Fruit fly (Drosophila melanogaster): ENCODE data around the gene CG7044.

Gene CG7044

dm6 chr3R:21065696-21066080 lies 35.8 kb downstream of the CG7044 start (continued):
- no peak for TF ChIP-seq CG12155 (GFP tag; optimal IDR thresholded peaks at IDR 0.05)
- no peak for TF ChIP-seq CG11695 (GFP tag; IDR thresholded peaks at IDR 0.05)
- TF ChIP-seq CG18619 (GFP tag; optimal IDR thresholded peaks at IDR 0.05) = peak; percentile 24
- no peak for TF ChIP-seq CG33213 (GFP tag; optimal IDR thresholded peaks at IDR 0.05)
- TF ChIP-seq Oaz (GFP tag; IDR thresholded peaks at IDR 0.05) = no peak
- peak; percentile 28; the same call in 1 of the 2 replicates for TF ChIP-seq CG14014 (GFP tag; IDR thresholded peaks at IDR 0.05)
- no peak for TF ChIP-seq Lim3 (GFP tag; IDR thresholded peaks at IDR 0.05)
- peak; percentile 87 for TF ChIP-seq Med (GFP tag)
- TF ChIP-seq lov (optimal IDR thresholded peaks at IDR 0.05) = no peak
- 0 out of 3 replicates have a peak, but pooled peaks have one; percentile 44 for TF ChIP-seq lov (GFP tag; IDR thresholded peaks at IDR 0.05)
- no peak for TF ChIP-seq CG10565 (GFP tag; optimal IDR thresholded peaks at IDR 0.05)
- no peak for TF ChIP-seq phol (tag; optimal IDR thresholded peaks at IDR 0.05)
- no peak for TF ChIP-seq gfzf (GFP tag; optimal IDR thresholded peaks at IDR 0.05)
- no peak for TF ChIP-seq CG16813 (GFP tag; IDR thresholded peaks at IDR 0.05; ENCODE audit: partially characterized antibody)
- peak; percentile 12 for TF ChIP-seq her (GFP tag; optimal IDR thresholded peaks at IDR 0.05)
- TF ChIP-seq trh (GFP tag; optimal IDR thresholded peaks at IDR 0.05) = no peak
- peak; percentile 66 for TF ChIP-seq sens (GFP tag)
- no peak for TF ChIP-seq Scr (GFP tag; IDR thresholded peaks at IDR 0.05; ENCODE audit: partially characterized antibody)
- no peak for TF ChIP-seq CG6683 (GFP tag; optimal IDR thresholded peaks at IDR 0.05)
- TF ChIP-seq CTCF (GFP tag; optimal IDR thresholded peaks at IDR 0.05) = no peak
- 0 out of 3 replicates have a peak, but pooled peaks have one; percentile 10 for TF ChIP-seq CG2889 (GFP tag; IDR thresholded peaks at IDR 0.05)
- 0 out of 2 replicates have a peak, but pooled peaks have one; percentile 19 for TF ChIP-seq slbo (GFP tag; IDR thresholded peaks at IDR 0.05)
- TF ChIP-seq ATbp (GFP tag; optimal IDR thresholded peaks at IDR 0.05) = no peak
- TF ChIP-seq kay (GFP tag; optimal IDR thresholded peaks at IDR 0.05) = peak; percentile 51
- no peak for TF ChIP-seq CG12942 (GFP tag; optimal IDR thresholded peaks at IDR 0.05)
- no peak for TF ChIP-seq Ets97D (GFP tag; optimal IDR thresholded peaks at IDR 0.05)
- TF ChIP-seq ara (GFP tag; IDR thresholded peaks at IDR 0.05) = no peak
- no peak for TF ChIP-seq CG11504 (tag; optimal IDR thresholded peaks at IDR 0.05)
- no peak for TF ChIP-seq CG18599 (GFP tag; optimal IDR thresholded peaks at IDR 0.05)
- peak; percentile 30; the same call in 1 of the 3 replicates for TF ChIP-seq H15 (GFP tag; IDR thresholded peaks at IDR 0.05)
- TF ChIP-seq CG12236 (GFP tag; optimal IDR thresholded peaks at IDR 0.05) = no peak
- no peak for TF ChIP-seq jigr1 (GFP tag; IDR thresholded peaks at IDR 0.05)
- TF ChIP-seq Side (GFP tag; optimal IDR thresholded peaks at IDR 0.05) = no peak
- TF ChIP-seq CG9932 (GFP tag; IDR thresholded peaks at IDR 0.05) = no peak; the same call in 1 of the 2 replicates
- TF ChIP-seq CG1024 (GFP tag; IDR thresholded peaks at IDR 0.05) = no peak

DNA sequence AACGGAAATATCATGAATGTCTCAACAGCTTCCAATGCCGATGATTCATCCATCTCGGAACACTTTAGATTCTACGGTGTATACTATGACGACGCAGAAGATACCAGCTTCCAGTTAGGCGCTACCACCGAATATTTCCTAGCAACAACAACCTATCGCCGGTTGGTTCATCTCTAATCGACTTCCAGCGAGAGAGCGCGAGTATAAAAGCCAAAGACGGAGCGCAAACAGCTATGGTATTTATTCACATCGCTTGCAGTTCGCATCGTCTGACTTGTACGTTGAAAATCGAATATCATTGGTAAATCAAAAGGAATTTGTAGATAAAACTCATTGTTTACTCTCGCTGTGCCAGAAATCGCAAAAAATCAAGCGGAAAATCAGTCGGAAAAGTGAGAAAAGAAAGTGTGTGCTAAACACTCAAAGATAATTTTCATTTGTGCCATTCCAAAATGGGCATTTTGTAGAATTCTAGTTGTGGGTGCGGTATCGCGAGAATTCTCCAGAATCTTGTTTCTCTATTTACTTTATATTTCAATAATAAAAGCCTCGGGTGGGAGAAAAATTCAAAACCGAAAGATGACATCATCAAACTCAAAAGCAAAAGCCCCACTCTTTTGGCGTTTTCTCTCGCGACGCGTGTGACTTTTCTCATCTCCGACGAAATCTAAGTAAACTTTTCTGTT lies 36.4 kb downstream of the CG7044 start, which contains the start of gene AnxB9:
Gene AnxB9 (plus strand): TSS at position 232 of the 686 bp plus-strand sequence.
- TF ChIP-seq Nf-YB (GFP tag; optimal IDR thresholded peaks at IDR 0.05) (no peak), CG16779 (GFP tag; IDR thresholded peaks at IDR 0.05) (no peak), ttk (GFP tag; IDR thresholded peaks at IDR 0.05) (0 out of 2 replicates have a peak, but pooled peaks have one; percentile 30), pnt (GFP tag; optimal IDR thresholded peaks at IDR 0.05) (no peak), sens-2 (GFP tag; IDR thresholded peaks at IDR 0.05) (0 out of 2 replicates have a peak, but pooled peaks have one; percentile 50), Sin3A (optimal IDR thresholded peaks at IDR 0.05) (no peak), CG31365 (tag; optimal IDR thresholded peaks at IDR 0.05) (peak; percentile 55), CG2712 (tag; optimal IDR thresholded peaks at IDR 0.05) (peak; percentile 23), Xbp1 (GFP tag; optimal IDR thresholded peaks at IDR 0.05) (peak; percentile 5), Aef1 (GFP tag; IDR thresholded peaks at IDR 0.05) (peak; percentile 50; the same call in 2 of the 3 replicates), CG14667 (GFP tag; IDR thresholded peaks at IDR 0.05) (no peak), CG8765 (GFP tag; IDR thresholded peaks at IDR 0.05) (no peak), knrl (GFP tag; IDR thresholded peaks at IDR 0.05; ENCODE audit: partially characterized antibody) (peak; percentile 5; the same call in 2 of the 3 replicates), CG10654 (GFP tag; optimal IDR thresholded peaks at IDR 0.05) (no peak), Hr3 (GFP tag; optimal IDR thresholded peaks at IDR 0.05) (no peak), stc (GFP tag; IDR thresholded peaks at IDR 0.05) (peak; percentile 50; the same call in 1 of the 2 replicates), Dref (GFP tag; IDR thresholded peaks at IDR 0.05) (peak; percentile 52), fd102C (GFP tag; optimal IDR thresholded peaks at IDR 0.05) (no peak), tap (tag; optimal IDR thresholded peaks at IDR 0.05) (peak; percentile 30)
